Fruit fly (Drosophila melanogaster) whole organism, embryonic: ENCODE measurements around the gene Tengl3.

Experiments used
- Bdp1 ChIP-seq: fragments of 200-800 bp; sonication (Bioruptor generic); optimal IDR thresholded peaks from 3 replicates; lab custom pipeline; 2016; ENCODE audit warnings: missing biosample characterization, missing genetic modification characterization
- CG10209 ChIP-seq: fragments of 200-800 bp; sonication (Bioruptor generic); optimal IDR thresholded peaks from 3 replicates; lab custom pipeline; 2017; ENCODE audit warnings: missing biosample characterization, mild to moderate bottlenecking, missing genetic modification characterization, missing genetic modification reagents
- CG1024 ChIP-seq: fragments of 200-800 bp; sonication (Bioruptor generic); IDR thresholded peaks from 2 replicates; pipeline ENCODE4 v1.3.6; 2022; ENCODE audit warnings: missing biosample characterization, missing genetic modification characterization
- CG10321 ChIP-seq: fragments of 200-800 bp; sonication (Bioruptor generic); IDR thresholded peaks from 2 replicates; pipeline ENCODE4 v1.3.6; 2022; ENCODE audit warnings: missing biosample characterization, missing genetic modification characterization
- CG10462 ChIP-seq: fragments of 200-800 bp; sonication (Bioruptor generic); optimal IDR thresholded peaks from 2 replicates; lab custom pipeline; 2016; ENCODE audit warnings: missing biosample characterization, missing genetic modification characterization
- CG13123 ChIP-seq: fragments of 200-800 bp; sonication (Bioruptor generic); optimal IDR thresholded peaks from 2 replicates; lab custom pipeline; 2016; ENCODE audit warnings: missing biosample characterization, missing genetic modification characterization
- CG14860 ChIP-seq: fragments of 200-800 bp; sonication (Bioruptor generic); IDR thresholded peaks from 3 replicates; pipeline ENCODE4 v1.3.6; 2022; ENCODE audit warnings: missing biosample characterization, missing genetic modification characterization; ENCODE audit not compliant: partially characterized antibody
- CG15479 ChIP-seq: fragments of 200-800 bp; sonication (Bioruptor generic); optimal IDR thresholded peaks from 3 replicates; lab custom pipeline; 2019; ENCODE audit warnings: missing biosample characterization, mild to moderate bottlenecking, missing genetic modification characterization, moderate library complexity
- CG16779 ChIP-seq: fragments of 200-800 bp; sonication (Bioruptor generic); IDR thresholded peaks from 2 replicates; pipeline ENCODE4 v1.3.6; 2022; ENCODE audit warnings: missing biosample characterization, missing genetic modification characterization
- CG18764 ChIP-seq: fragments of 200-800 bp; sonication (Bioruptor generic); optimal IDR thresholded peaks from 3 replicates; lab custom pipeline; 2016; ENCODE audit warnings: missing biosample characterization, missing genetic modification characterization
- CG2129 ChIP-seq: fragments of 200-800 bp; sonication (Bioruptor generic); IDR thresholded peaks from 2 replicates; pipeline ENCODE4 v1.3.6; 2022; ENCODE audit warnings: missing biosample characterization, missing genetic modification characterization; ENCODE audit not compliant: partially characterized antibody
- CG2712 ChIP-seq: fragments of 200-800 bp; optimal IDR thresholded peaks from 3 replicates; lab custom pipeline; 2019; ENCODE audit warnings: missing biosample characterization, mild to moderate bottlenecking, missing genetic modification characterization, moderate library complexity
- CG30431 ChIP-seq: fragments of 200-800 bp; sonication (Bioruptor generic); optimal IDR thresholded peaks from 2 replicates; lab custom pipeline; 2017; ENCODE audit warnings: missing biosample characterization, missing genetic modification characterization
- CG3065 ChIP-seq: fragments of 200-800 bp; sonication (Bioruptor generic); optimal IDR thresholded peaks from 2 replicates; lab custom pipeline; 2016; ENCODE audit warnings: missing biosample characterization, missing genetic modification characterization
- CG31365 ChIP-seq: fragments of 200-800 bp; sonication (Bioruptor generic); optimal IDR thresholded peaks from 2 replicates; lab custom pipeline; 2018; ENCODE audit warnings: missing biosample characterization, mild to moderate bottlenecking, missing genetic modification characterization
- CG3163 ChIP-seq: fragments of 200-800 bp; sonication (Bioruptor generic); optimal IDR thresholded peaks from 3 replicates; lab custom pipeline; 2016; ENCODE audit warnings: missing biosample characterization, missing genetic modification characterization
- CG32772 ChIP-seq: fragments of 200-800 bp; sonication (Bioruptor generic); IDR thresholded peaks from 2 replicates; pipeline ENCODE4 v1.3.6; 2022; ENCODE audit warnings: missing biosample characterization, missing genetic modification characterization
- CG7357 ChIP-seq: fragments of 200-800 bp; sonication (Bioruptor generic); IDR thresholded peaks from 3 replicates; pipeline ENCODE4 v1.3.6; 2022; ENCODE audit warnings: missing biosample characterization, missing genetic modification characterization
- CG9876 ChIP-seq: fragments of 200-800 bp; sonication (Bioruptor generic); optimal IDR thresholded peaks from 2 replicates; lab custom pipeline; 2016; ENCODE audit warnings: missing biosample characterization, missing genetic modification characterization
- Chrac-16 ChIP-seq: fragments of 200-800 bp; sonication (Bioruptor generic); optimal IDR thresholded peaks from 3 replicates; lab custom pipeline; 2016; ENCODE audit warnings: missing biosample characterization, missing genetic modification characterization
- CoRest ChIP-seq: fragments of 200-800 bp; sonication (Bioruptor generic); optimal IDR thresholded peaks from 3 replicates; lab custom pipeline; 2018; ENCODE audit warnings: missing biosample characterization, mild to moderate bottlenecking, missing genetic modification characterization, moderate library complexity
- D ChIP-seq, 2 experiments: fragments of 200-800 bp in 1 of 2; fragments of >200 bp in 1 of 2; sonication (Bioruptor generic) in 1 of 2; optimal IDR thresholded peaks; 2 replicates in 1 of 2; 3 replicates in 1 of 2; lab custom pipeline; 2017; ENCODE audit warnings: mild to moderate bottlenecking in 1 of 2, missing biosample characterization in 1 of 2, missing genetic modification characterization in 1 of 2, missing genetic modification reagents in 1 of 2
- Dbx ChIP-seq: fragments of 200-800 bp; sonication (Bioruptor generic); IDR thresholded peaks from 3 replicates; pipeline ENCODE4 v1.3.6; 2022; ENCODE audit warnings: missing biosample characterization, missing genetic modification characterization
- Doc2 ChIP-seq: fragments of 200-800 bp; sonication (Bioruptor generic); IDR thresholded peaks from 2 replicates; pipeline ENCODE4 v1.3.6; 2022; ENCODE audit warnings: missing biosample characterization, missing genetic modification characterization
- E2f1 ChIP-seq: fragments of 200-800 bp; sonication (Bioruptor generic); IDR thresholded peaks from 2 replicates; pipeline ENCODE4 v1.3.6; 2022; ENCODE audit warnings: missing biosample characterization, missing genetic modification characterization
- H15 ChIP-seq: fragments of 200-800 bp; sonication (Bioruptor generic); IDR thresholded peaks from 3 replicates; pipeline ENCODE4 v1.3.6; 2022; ENCODE audit warnings: missing biosample characterization, missing genetic modification characterization
- Hey ChIP-seq: fragments of 200-800 bp; sonication (Bioruptor generic); optimal IDR thresholded peaks from 3 replicates; lab custom pipeline; 2018; ENCODE audit warnings: missing biosample characterization, mild to moderate bottlenecking, missing genetic modification characterization
- HmgD ChIP-seq: fragments of 200-800 bp; sonication (Bioruptor generic); optimal IDR thresholded peaks from 3 replicates; lab custom pipeline; 2016; ENCODE audit warnings: missing biosample characterization, missing genetic modification characterization
- MTF-1 ChIP-seq: fragments of 200-800 bp; sonication (Bioruptor generic); optimal IDR thresholded peaks from 2 replicates; lab custom pipeline; 2018; ENCODE audit warnings: missing biosample characterization, mild to moderate bottlenecking, missing genetic modification characterization, borderline replicate concordance
- NC2β ChIP-seq: fragments of 200-800 bp; sonication (Bioruptor generic); optimal IDR thresholded peaks from 2 replicates; lab custom pipeline; 2016; ENCODE audit warnings: missing biosample characterization, missing genetic modification characterization
- NK7.1 ChIP-seq: fragments of 200-800 bp; sonication (Bioruptor generic); optimal IDR thresholded peaks from 3 replicates; lab custom pipeline; 2016; ENCODE audit warnings: missing biosample characterization, missing genetic modification characterization
- Neu2 ChIP-seq: fragments of 200-800 bp; sonication (Bioruptor generic); optimal IDR thresholded peaks from 3 replicates; lab custom pipeline; 2016; ENCODE audit warnings: missing biosample characterization, missing genetic modification characterization, borderline replicate concordance
- Oaz ChIP-seq: fragments of 200-800 bp; sonication (Bioruptor generic); IDR thresholded peaks from 2 replicates; pipeline ENCODE4 v1.3.6; 2022; ENCODE audit warnings: missing biosample characterization, missing genetic modification characterization
- aop ChIP-seq: fragments of 200-800 bp; sonication (Bioruptor generic); IDR thresholded peaks from 2 replicates; pipeline ENCODE4 v1.3.6; 2022; ENCODE audit warnings: missing biosample characterization, missing genetic modification characterization
- ase ChIP-seq: fragments of 200-800 bp; sonication (Bioruptor generic); IDR thresholded peaks from 3 replicates; pipeline ENCODE4 v1.3.6; 2022; ENCODE audit warnings: missing biosample characterization, missing genetic modification characterization
- cwo ChIP-seq: fragments of 200-800 bp; sonication (Bioruptor generic); optimal IDR thresholded peaks from 3 replicates; lab custom pipeline; 2017; ENCODE audit warnings: missing biosample characterization, missing genetic modification characterization, mild to moderate bottlenecking, moderate library complexity, missing genetic modification reagents
- esg ChIP-seq: fragments of 200-800 bp; sonication (Bioruptor generic); conservative IDR thresholded peaks from 2 replicates; pipeline ENCODE4 v1.3.6; 2022; ENCODE audit warnings: missing biosample characterization, missing genetic modification characterization
- fd3F ChIP-seq: fragments of 200-800 bp; sonication (Bioruptor generic); optimal IDR thresholded peaks from 2 replicates; lab custom pipeline; 2018; ENCODE audit warnings: missing biosample characterization, mild to moderate bottlenecking, missing genetic modification characterization, moderate library complexity
- ind ChIP-seq: fragments of 200-800 bp; sonication (Bioruptor generic); optimal IDR thresholded peaks from 3 replicates; lab custom pipeline; 2016; ENCODE audit warnings: missing biosample characterization, missing genetic modification characterization
- klu ChIP-seq: fragments of 200-800 bp; sonication (Bioruptor generic); IDR thresholded peaks from 2 replicates; pipeline ENCODE4 v1.3.6; 2022; ENCODE audit warnings: missing biosample characterization, missing genetic modification characterization
- peb ChIP-seq: fragments of 200-800 bp; sonication (Bioruptor generic); IDR thresholded peaks from 2 replicates; pipeline ENCODE4 v1.3.6; 2022; ENCODE audit warnings: missing biosample characterization, missing genetic modification characterization
- pfk ChIP-seq: fragments of 200-800 bp; sonication (Bioruptor generic); optimal IDR thresholded peaks from 2 replicates; lab custom pipeline; 2018; ENCODE audit warnings: missing biosample characterization, mild to moderate bottlenecking, missing genetic modification characterization, moderate library complexity
- psq ChIP-seq: fragments of 200-800 bp; sonication (Bioruptor generic); optimal IDR thresholded peaks from 2 replicates; lab custom pipeline; 2017; ENCODE audit warnings: missing biosample characterization, missing genetic modification characterization
- scrt ChIP-seq: fragments of 200-800 bp; sonication (Bioruptor generic); optimal IDR thresholded peaks from 2 replicates; lab custom pipeline; 2018; ENCODE audit warnings: missing biosample characterization, mild to moderate bottlenecking, missing genetic modification characterization, moderate library complexity
- sim ChIP-seq: fragments of 200-800 bp; sonication (Bioruptor generic); IDR thresholded peaks from 2 replicates; pipeline ENCODE4 v1.3.6; 2022; ENCODE audit warnings: missing biosample characterization, missing genetic modification characterization
- tgo ChIP-seq: fragments of 200-800 bp; sonication (Bioruptor generic); IDR thresholded peaks from 3 replicates; pipeline ENCODE4 v1.3.6; 2022; ENCODE audit warnings: missing biosample characterization, missing genetic modification characterization
- unpg ChIP-seq: fragments of 200-800 bp; sonication (Bioruptor generic); optimal IDR thresholded peaks from 3 replicates; lab custom pipeline; 2018; ENCODE audit warnings: missing biosample characterization, mild to moderate bottlenecking, missing genetic modification characterization, moderate library complexity
- yki ChIP-seq: fragments of >200 bp; optimal IDR thresholded peaks from 3 replicates; lab custom pipeline; 2018
- z ChIP-seq: fragments of 200-800 bp; sonication (Bioruptor generic); IDR thresholded peaks from 3 replicates; pipeline ENCODE4 v1.3.6; 2022; ENCODE audit warnings: missing biosample characterization, missing genetic modification characterization

Tengl3 gene

dm6 chr2L:2202018-2202852 lies 35.8 kb downstream of the Tengl3 start (continued):
- TF ChIP-seq cwo (GFP tag; lab: Kevin White, UChicago) = peak; percentile 90
- TF ChIP-seq scrt = peak; percentile 92
- TF ChIP-seq NK7.1 (GFP tag; lab: Kevin White, UChicago) = peak; percentile 96
- TF ChIP-seq ase (GFP tag; lab: Robert Waterston, UW) = peak; percentile 99
- peak; percentile 95 for TF ChIP-seq psq (GFP tag; lab: Kevin White, UChicago)
- peak; percentile 98 for TF ChIP-seq esg (GFP tag; lab: Robert Waterston, UW)
- peak; percentile 98 for TF ChIP-seq MTF-1 (GFP tag; lab: Kevin White, UChicago)
- TF ChIP-seq CG30431 (GFP tag; lab: Kevin White, UChicago) = peak; percentile 97
- peak; percentile 100 for TF ChIP-seq CG2712
- peak; percentile 98 for TF ChIP-seq CG1024 (GFP tag; lab: Robert Waterston, UW)
- peak; percentile 89 for TF ChIP-seq CG3163 (GFP tag; lab: Kevin White, UChicago)
- TF ChIP-seq Chrac-16 (GFP tag; lab: Kevin White, UChicago) = peak; percentile 99
- peak; percentile 94 for TF ChIP-seq HmgD
- TF ChIP-seq CG15479 = peak; percentile 81
- peak; percentile 62 for TF ChIP-seq yki (lab: Kevin White, UChicago)
- peak; percentile 98 for TF ChIP-seq CG10209 (GFP tag; lab: Kevin White, UChicago)
- TF ChIP-seq fd3F = peak; percentile 76
- TF ChIP-seq Neu2 (GFP tag; lab: Kevin White, UChicago) = peak; percentile 96
- peak; percentile 99 for TF ChIP-seq H15 (GFP tag; lab: Robert Waterston, UW)
- no peak for TF ChIP-seq D (optimal IDR thresholded peaks at IDR 0.05; lab: Kevin White, UChicago)
- peak; percentile 100 for TF ChIP-seq D (GFP tag; optimal IDR thresholded peaks at IDR 0.05; lab: Kevin White, UChicago)
- TF ChIP-seq NC2β (GFP tag; lab: Kevin White, UChicago) = peak; percentile 99
- TF ChIP-seq CG13123 = peak; percentile 98
- TF ChIP-seq CG3065 = peak; percentile 96
- peak; percentile 94 for TF ChIP-seq CG7357 (GFP tag; lab: Robert Waterston, UW)
- TF ChIP-seq CG16779 (GFP tag; lab: Robert Waterston, UW) = 0 out of 2 replicates have a peak, but pooled peaks have one; percentile 35
- TF ChIP-seq CG10462 (GFP tag; lab: Kevin White, UChicago) = peak; percentile 99
- peak; percentile 98 for TF ChIP-seq CoRest
- peak; percentile 98 for TF ChIP-seq tgo (GFP tag; lab: Robert Waterston, UW)
- TF ChIP-seq E2f1 (GFP tag; lab: Robert Waterston, UW) = peak; percentile 99
- TF ChIP-seq ind = peak; percentile 97
- TF ChIP-seq CG14860 (GFP tag; lab: Robert Waterston, UW) = peak; percentile 85
- peak; percentile 98 for TF ChIP-seq aop (GFP tag; lab: Robert Waterston, UW)
- peak; percentile 65 for TF ChIP-seq Hey (tag; lab: Kevin White, UChicago)
- peak; percentile 98 for TF ChIP-seq CG18764 (GFP tag; lab: Kevin White, UChicago)
- peak; percentile 92 for TF ChIP-seq Bdp1 (GFP tag; lab: Kevin White, UChicago)
- peak; percentile 91 for TF ChIP-seq CG31365 (tag; lab: Kevin White, UChicago)
- TF ChIP-seq CG9876 (GFP tag; lab: Kevin White, UChicago) = peak; percentile 87
- TF ChIP-seq Doc2 (GFP tag; lab: Robert Waterston, UW) = peak; percentile 86
- TF ChIP-seq z (GFP tag; lab: Robert Waterston, UW) = peak; percentile 87
- peak; percentile 99 for TF ChIP-seq sim (GFP tag; lab: Robert Waterston, UW)
- peak; percentile 99 for TF ChIP-seq peb (GFP tag; lab: Robert Waterston, UW)
- TF ChIP-seq CG32772 = peak; percentile 99
- no peak for TF ChIP-seq pfk (GFP tag; lab: Kevin White, UChicago)
- TF ChIP-seq CG2129 (GFP tag; lab: Robert Waterston, UW) = 0 out of 2 replicates have a peak, but pooled peaks have one; percentile 33
- 0 out of 3 replicates have a peak, but pooled peaks have one; percentile 30 for TF ChIP-seq Dbx (GFP tag; lab: Robert Waterston, UW)
- TF ChIP-seq klu (GFP tag; lab: Robert Waterston, UW) = peak; percentile 89
- peak; percentile 99 for TF ChIP-seq unpg (GFP tag; lab: Kevin White, UChicago)
- peak; percentile 83 for TF ChIP-seq CG10321 (GFP tag; lab: Robert Waterston, UW)
- peak; percentile 94 for TF ChIP-seq Oaz (GFP tag; lab: Robert Waterston, UW)
